Fruit fly (Drosophila melanogaster) whole organism, wandering third instar larva: ENCODE results near the gene CG9289.

Experiments
- Abd-B ChIP-seq: fragments of >200 bp; optimal IDR thresholded peaks from 2 replicates; lab custom pipeline; 2017; ENCODE audit warnings: missing biosample characterization, missing genetic modification characterization
- CG32264 ChIP-seq: fragments of 200-800 bp; sonication (Bioruptor generic); optimal IDR thresholded peaks from 2 replicates; lab custom pipeline; 2016; ENCODE audit warnings: missing biosample characterization, missing genetic modification characterization
- CG9705 ChIP-seq: fragments of 200-800 bp; sonication (Bioruptor generic); optimal IDR thresholded peaks from 2 replicates; lab custom pipeline; 2018; ENCODE audit warnings: missing biosample characterization, mild to moderate bottlenecking, missing genetic modification characterization
- CrebA ChIP-seq: fragments of 200-800 bp; sonication (Bioruptor generic); optimal IDR thresholded peaks from 2 replicates; lab custom pipeline; 2016; ENCODE audit warnings: missing biosample characterization, mild to moderate bottlenecking, missing genetic modification characterization, borderline replicate concordance
- Dfd ChIP-seq: fragments of >200 bp; optimal IDR thresholded peaks from 2 replicates; lab custom pipeline; 2017; ENCODE audit warnings: missing biosample characterization, missing genetic modification characterization
- Dif ChIP-seq: fragments of 200-275, 200-300 bp; sonication (Bioruptor generic); optimal IDR thresholded peaks from 2 replicates; lab custom pipeline; 2018; ENCODE audit warnings: missing biosample characterization, missing genetic modification characterization; ENCODE audit not compliant: partially characterized antibody
- GATAd ChIP-seq: sonication (Bioruptor generic); optimal IDR thresholded peaks from 2 replicates; lab custom pipeline; 2016; ENCODE audit warnings: missing biosample characterization, missing genetic modification characterization
- HLH106 ChIP-seq: fragments of 200-800 bp; optimal IDR thresholded peaks from 3 replicates; lab custom pipeline; 2019; ENCODE audit warnings: missing biosample characterization, mild to moderate bottlenecking, missing genetic modification characterization, moderate library complexity
- Hnf4 ChIP-seq: fragments of 200-800 bp; sonication (Bioruptor generic); optimal IDR thresholded peaks from 2 replicates; lab custom pipeline; 2016; ENCODE audit warnings: missing biosample characterization, mild to moderate bottlenecking, missing genetic modification characterization
- Hr78 ChIP-seq: fragments of >200 bp; optimal IDR thresholded peaks from 2 replicates; lab custom pipeline; 2017; ENCODE audit warnings: missing biosample characterization, missing genetic modification characterization
- Hr83 ChIP-seq: fragments of 200-300 bp; sonication (Bioruptor generic); optimal IDR thresholded peaks from 2 replicates; lab custom pipeline; 2016; ENCODE audit warnings: missing biosample characterization, mild to moderate bottlenecking, missing genetic modification characterization, moderate library complexity; ENCODE audit not compliant: poor library complexity, severe bottlenecking
- Jra ChIP-seq: sonication (Bioruptor generic); optimal IDR thresholded peaks from 2 replicates; lab custom pipeline; 2016; ENCODE audit warnings: missing biosample characterization, missing genetic modification characterization
- Mio ChIP-seq: sonication (Bioruptor generic); optimal IDR thresholded peaks from 2 replicates; lab custom pipeline; 2016; ENCODE audit warnings: missing biosample characterization, missing genetic modification characterization
- Myc ChIP-seq: fragments of >200 bp; optimal IDR thresholded peaks from 2 replicates; lab custom pipeline; 2017
- N ChIP-seq: fragments of >200 bp; optimal IDR thresholded peaks from 2 replicates; lab custom pipeline; 2018; ENCODE audit warnings: missing biosample characterization, missing external identifiers, missing genetic modification characterization
- OdsH ChIP-seq: fragments of 200-800 bp; sonication (Bioruptor generic); optimal IDR thresholded peaks from 2 replicates; lab custom pipeline; 2016; ENCODE audit warnings: missing biosample characterization, mild to moderate bottlenecking, missing genetic modification characterization
- Rel ChIP-seq, 2 experiments: fragments of 200-800 bp; sonication (Bioruptor generic) in 1 of 2; optimal IDR thresholded peaks; 2 replicates in 1 of 2; 3 replicates in 1 of 2; lab custom pipeline; 2016 to 2019; ENCODE audit warnings: mild to moderate bottlenecking in 2 of 2, missing biosample characterization in 2 of 2, missing genetic modification characterization in 2 of 2, moderate library complexity in 1 of 2
- Sp1 ChIP-seq: fragments of 200-800 bp; sonication (Bioruptor generic); optimal IDR thresholded peaks from 3 replicates; lab custom pipeline; 2019; ENCODE audit warnings: missing biosample characterization, mild to moderate bottlenecking, missing genetic modification characterization, moderate library complexity
- Vsx2 ChIP-seq: fragments of 200-300, 225-300 bp; sonication (Bioruptor generic); optimal IDR thresholded peaks from 2 replicates; lab custom pipeline; 2018; ENCODE audit warnings: missing biosample characterization, missing genetic modification characterization; ENCODE audit not compliant: partially characterized antibody
- br ChIP-seq: fragments of 200-800 bp; sonication (Bioruptor generic); optimal IDR thresholded peaks from 2 replicates; lab custom pipeline; 2016; ENCODE audit warnings: missing biosample characterization, missing genetic modification characterization
- brk ChIP-seq: fragments of 200-800 bp; sonication (Bioruptor generic); optimal IDR thresholded peaks from 2 replicates; lab custom pipeline; 2016; ENCODE audit warnings: missing biosample characterization, mild to moderate bottlenecking, missing genetic modification characterization
- dl ChIP-seq, 2 experiments: fragments of 175-275, 200-275 bp in 1 of 2; fragments of 200-275 bp in 1 of 2; sonication (Bioruptor generic); optimal IDR thresholded peaks; lab custom pipeline; 2018; ENCODE audit warnings: mild to moderate bottlenecking in 2 of 2, missing biosample characterization in 2 of 2, missing genetic modification characterization in 2 of 2, moderate library complexity in 2 of 2; ENCODE audit not compliant: partially characterized antibody in 2 of 2, insufficient read depth in 1 of 2
- dmrt93B ChIP-seq: fragments of 200-800 bp; sonication (Bioruptor generic); optimal IDR thresholded peaks from 2 replicates; lab custom pipeline; 2018; ENCODE audit warnings: missing biosample characterization, mild to moderate bottlenecking, missing genetic modification characterization
- dsf ChIP-seq: sonication (Bioruptor generic); optimal IDR thresholded peaks from 2 replicates; lab custom pipeline; 2016; ENCODE audit warnings: missing biosample characterization, missing genetic modification characterization, borderline replicate concordance
- ey ChIP-seq: fragments of 200-800 bp; sonication (Bioruptor generic); optimal IDR thresholded peaks from 2 replicates; lab custom pipeline; 2016; ENCODE audit warnings: missing biosample characterization, missing genetic modification characterization
- foxo ChIP-seq, 2 experiments: fragments of 200-800 bp; sonication (Bioruptor generic); optimal IDR thresholded peaks; 2 replicates in 1 of 2; 3 replicates in 1 of 2; lab custom pipeline; 2016 to 2017; ENCODE audit warnings: missing biosample characterization in 2 of 2, missing genetic modification characterization in 2 of 2
- fru ChIP-seq: fragments of 200-800 bp; sonication (Bioruptor generic); optimal IDR thresholded peaks from 3 replicates; lab custom pipeline; 2016; ENCODE audit warnings: missing biosample characterization, mild to moderate bottlenecking, missing genetic modification characterization
- h ChIP-seq: fragments of 200-800 bp; sonication (Bioruptor generic); optimal IDR thresholded peaks from 3 replicates; lab custom pipeline; 2016; ENCODE audit warnings: missing biosample characterization, mild to moderate bottlenecking, missing genetic modification characterization
- jim ChIP-seq: fragments of 175-275, 200-325 bp; sonication (Bioruptor generic); optimal IDR thresholded peaks from 2 replicates; lab custom pipeline; 2016; ENCODE audit warnings: missing biosample characterization, mild to moderate bottlenecking, missing genetic modification characterization
- lola ChIP-seq: fragments of >200 bp; optimal IDR thresholded peaks from 2 replicates; lab custom pipeline; 2017; ENCODE audit warnings: missing biosample characterization, missing genetic modification characterization
- pan ChIP-seq: fragments of >200 bp; optimal IDR thresholded peaks from 2 replicates; lab custom pipeline; 2017
- psq ChIP-seq: fragments of 200-800 bp; sonication (Bioruptor generic); optimal IDR thresholded peaks from 3 replicates; lab custom pipeline; 2017; ENCODE audit warnings: missing biosample characterization, mild to moderate bottlenecking, missing genetic modification characterization, moderate library complexity
- rgr ChIP-seq: fragments of 200-800 bp; sonication (Bioruptor generic); optimal IDR thresholded peaks from 3 replicates; lab custom pipeline; 2016; ENCODE audit warnings: missing biosample characterization, mild to moderate bottlenecking, missing genetic modification characterization
- sage ChIP-seq: fragments of 200-800 bp; sonication (Bioruptor generic); optimal IDR thresholded peaks from 2 replicates; lab custom pipeline; 2016; ENCODE audit warnings: missing biosample characterization, mild to moderate bottlenecking, missing genetic modification characterization
- sv ChIP-seq: fragments of 200-800 bp; sonication (Bioruptor generic); optimal IDR thresholded peaks from 3 replicates; lab custom pipeline; 2016; ENCODE audit warnings: missing biosample characterization, missing genetic modification characterization
- tai ChIP-seq: sonication (Bioruptor generic); optimal IDR thresholded peaks from 2 replicates; lab custom pipeline; 2016; ENCODE audit warnings: missing biosample characterization, missing genetic modification characterization
- usp ChIP-seq: fragments of >200 bp; optimal IDR thresholded peaks from 2 replicates; lab custom pipeline; 2017; ENCODE audit warnings: missing biosample characterization, missing genetic modification characterization
- woc ChIP-seq: sonication (Bioruptor generic); optimal IDR thresholded peaks from 2 replicates; lab custom pipeline; 2016; ENCODE audit warnings: missing biosample characterization, mild to moderate bottlenecking, missing genetic modification characterization

Gene CG9289

DNA sequence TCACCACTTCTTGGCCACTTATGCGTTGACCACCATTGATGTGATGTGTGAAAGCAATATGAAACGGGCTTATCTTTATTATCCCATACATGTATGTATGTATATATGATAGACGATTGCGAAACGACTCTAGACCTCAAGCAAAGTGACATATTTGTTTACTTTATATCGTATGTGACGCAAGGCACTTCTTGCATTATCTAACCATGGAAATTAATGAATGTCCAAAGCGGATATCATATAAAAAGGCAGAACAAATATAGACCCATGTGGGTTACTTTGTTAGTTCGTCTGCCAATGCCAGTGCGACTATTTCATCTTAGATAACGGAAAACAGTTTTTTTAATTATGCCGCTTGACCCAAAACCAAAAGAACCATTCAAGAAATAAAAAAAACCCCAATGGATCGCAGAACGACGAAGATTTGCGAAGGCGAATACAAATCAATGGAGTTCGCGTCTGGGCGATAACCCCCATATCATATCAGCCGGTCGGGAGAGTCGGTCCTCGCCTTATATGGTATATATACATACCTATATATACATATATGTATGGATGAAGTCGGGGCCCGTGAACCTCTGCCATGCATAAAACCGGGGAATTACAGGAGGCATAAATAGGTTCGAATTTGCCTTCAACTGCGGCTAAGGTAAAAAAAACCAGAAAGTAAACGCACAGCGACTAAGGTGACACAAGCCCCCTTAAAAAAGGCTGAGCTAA is 18.9 kb upstream of the CG9289 start:
- TF ChIP-seq Rel (GFP tag; optimal IDR thresholded peaks at IDR 0.05; lab: Kevin White, UChicago) (no peak), Rel (tag; optimal IDR thresholded peaks at IDR 0.05; lab: Kevin White, UChicago) (peak; percentile 98), HLH106 (tag; lab: Kevin White, UChicago) (no peak), CrebA (GFP tag; lab: Kevin White, UChicago) (no peak)

DNA sequence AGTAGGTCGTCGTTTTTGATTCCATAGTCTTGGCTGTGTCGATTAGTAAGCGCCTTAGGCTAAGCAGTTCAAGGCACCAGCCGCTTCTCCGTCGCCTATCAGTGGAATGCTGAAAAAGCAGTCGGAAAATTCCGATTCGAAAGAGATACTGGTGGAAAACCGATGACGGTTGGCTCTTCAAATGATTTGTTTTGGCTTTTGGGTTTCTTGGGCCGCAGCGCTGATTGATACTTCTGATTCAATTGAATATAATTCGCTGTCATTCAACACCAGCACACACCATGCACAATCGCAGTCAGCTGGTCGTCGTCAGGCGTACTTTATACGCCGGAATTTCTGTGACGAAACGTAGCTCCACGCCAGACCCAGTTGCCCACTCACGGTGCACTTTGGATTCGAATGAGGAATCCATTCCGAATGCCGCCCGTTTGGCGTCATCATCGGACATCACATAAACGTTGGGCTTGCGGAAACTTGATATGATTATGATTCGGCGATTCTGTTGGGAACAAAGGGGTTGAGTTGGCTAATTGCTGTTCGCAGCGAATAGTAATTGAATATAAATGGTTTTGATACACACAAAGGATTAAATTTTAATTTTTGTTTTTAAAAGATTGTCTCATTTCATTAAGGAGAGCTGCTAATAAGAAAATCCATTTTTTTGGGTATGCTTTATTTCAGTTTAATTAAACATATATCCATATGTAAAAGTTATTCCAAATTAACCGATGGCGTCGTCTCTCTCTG is 16.9 kb upstream of the CG9289 start:
- no peak for TF ChIP-seq Jra (GFP tag; lab: Kevin White, UChicago)
- TF ChIP-seq Rel (GFP tag; optimal IDR thresholded peaks at IDR 0.05; lab: Kevin White, UChicago) = no peak
- TF ChIP-seq Rel (tag; optimal IDR thresholded peaks at IDR 0.05; lab: Kevin White, UChicago) = peak; percentile 17
- peak; percentile 53 for TF ChIP-seq Hnf4 (GFP tag; lab: Kevin White, UChicago)

DNA sequence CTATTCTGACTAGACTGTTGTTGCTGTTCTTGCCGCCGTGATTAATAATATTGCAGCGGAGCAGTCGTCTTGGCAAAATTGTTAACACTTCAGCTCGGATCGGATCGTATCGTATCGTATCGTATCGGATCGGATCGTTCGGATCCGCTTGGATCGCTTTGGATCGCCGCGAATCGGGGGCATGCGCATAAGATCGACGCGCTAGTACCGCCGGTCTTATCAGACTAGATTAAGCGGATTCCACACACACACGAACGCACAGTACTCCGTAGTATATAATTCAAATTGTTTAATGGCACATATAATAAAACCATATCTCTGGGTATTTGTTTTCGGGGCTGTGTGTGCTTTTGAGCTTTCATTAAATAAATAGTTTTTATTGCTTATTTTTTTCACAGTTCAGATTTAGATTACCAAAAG is 15.7 kb upstream of the CG9289 start:
- no peak for TF ChIP-seq dl (GFP tag; optimal IDR thresholded peaks at IDR 0.05; lab: Kevin White, UChicago; ENCODE audit: insufficient read depth in 1 of 2, partially characterized antibody in 2 of 2)
- TF ChIP-seq woc (GFP tag; lab: Kevin White, UChicago) = no peak
- no peak for TF ChIP-seq dsf (GFP tag; lab: Kevin White, UChicago)
- TF ChIP-seq dmrt93B (GFP tag; lab: Kevin White, UChicago) = no peak
- no peak for TF ChIP-seq psq (GFP tag; lab: Kevin White, UChicago)
- TF ChIP-seq Abd-B (GFP tag; lab: Kevin White, UChicago) = no peak
- no peak for TF ChIP-seq CG9705 (GFP tag; lab: Kevin White, UChicago)
- TF ChIP-seq h (GFP tag; lab: Kevin White, UChicago) = peak; percentile 52
- no peak for TF ChIP-seq usp
- TF ChIP-seq Hr78 (GFP tag; lab: Kevin White, UChicago) = no peak
- no peak for TF ChIP-seq Hnf4 (GFP tag; lab: Kevin White, UChicago)
- no peak for TF ChIP-seq Mio (GFP tag; lab: Kevin White, UChicago)
- TF ChIP-seq Dif (GFP tag; lab: Kevin White, UChicago) = peak; percentile 29
- TF ChIP-seq Dfd (GFP tag; lab: Kevin White, UChicago) = no peak
- no peak for TF ChIP-seq ey (GFP tag; lab: Kevin White, UChicago)
- no peak for TF ChIP-seq tai
- TF ChIP-seq Vsx2 = peak; percentile 67
- TF ChIP-seq HLH106 (tag; lab: Kevin White, UChicago) = no peak
- TF ChIP-seq rgr = no peak
- peak; percentile 67 for TF ChIP-seq CrebA (GFP tag; lab: Kevin White, UChicago)
- no peak for TF ChIP-seq N (GFP tag; lab: Kevin White, UChicago)
- TF ChIP-seq Myc (lab: Kevin White, UChicago) = no peak
- TF ChIP-seq Rel (GFP tag; optimal IDR thresholded peaks at IDR 0.05; lab: Kevin White, UChicago) = peak; percentile 10
- peak; percentile 82 for TF ChIP-seq Rel (tag; optimal IDR thresholded peaks at IDR 0.05; lab: Kevin White, UChicago)
- peak; percentile 59 for TF ChIP-seq br (GFP tag; lab: Kevin White, UChicago)
- peak; percentile 45 for TF ChIP-seq brk (GFP tag; lab: Kevin White, UChicago)
- TF ChIP-seq Hr83 (GFP tag; lab: Kevin White, UChicago) = peak; percentile 69
- TF ChIP-seq Jra (GFP tag; lab: Kevin White, UChicago) = no peak
- no peak for TF ChIP-seq pan (lab: Kevin White, UChicago)
- TF ChIP-seq OdsH (GFP tag; lab: Kevin White, UChicago) = peak; percentile 6
- TF ChIP-seq jim (GFP tag; lab: Kevin White, UChicago) = no peak
- no peak for TF ChIP-seq GATAd (GFP tag; lab: Kevin White, UChicago)
- TF ChIP-seq sage (GFP tag; lab: Kevin White, UChicago) = no peak
- TF ChIP-seq CG32264 (GFP tag; lab: Kevin White, UChicago) = no peak
- no peak for TF ChIP-seq sv
- no peak for TF ChIP-seq foxo (GFP tag; optimal IDR thresholded peaks at IDR 0.05; lab: Kevin White, UChicago)
- no peak for TF ChIP-seq lola (GFP tag; lab: Kevin White, UChicago)
- peak; percentile 31 for TF ChIP-seq Sp1
- TF ChIP-seq fru (GFP tag; lab: Kevin White, UChicago) = no peak
